Fruit fly (Drosophila melanogaster) whole organism, pupa: Measurements from ENCODE around the gene ng1.
"Not testable (repeated sequence)": the region's sequence is repeated elsewhere in the genome, so short reads cannot be mapped to it uniquely, and the experiment has no call there.

Experiments
- CG10348 ChIP-seq: fragments of 200-800 bp; sonication (Bioruptor generic); IDR thresholded peaks from 2 replicates; pipeline ENCODE4 v1.3.6; 2022; ENCODE audit warnings: missing biosample characterization, missing genetic modification characterization
- CG12605 ChIP-seq: fragments of 200-800 bp; sonication (Bioruptor generic); IDR thresholded peaks from 2 replicates; pipeline ENCODE4 v1.3.6; 2022; ENCODE audit warnings: missing biosample characterization, missing genetic modification characterization
- CG13204 ChIP-seq: fragments of 200-800 bp; sonication (Bioruptor generic); optimal IDR thresholded peaks from 2 replicates; lab custom pipeline; 2018; ENCODE audit warnings: missing biosample characterization, mild to moderate bottlenecking, missing genetic modification characterization, moderate library complexity
- CG14655 ChIP-seq: fragments of 200-800 bp; sonication (Bioruptor generic); optimal IDR thresholded peaks from 3 replicates; lab custom pipeline; 2017; ENCODE audit warnings: mild to moderate bottlenecking, missing biosample characterization, missing genetic modification reagents, missing genetic modification characterization
- CG15710 ChIP-seq: fragments of 200-800 bp; sonication (Bioruptor generic); optimal IDR thresholded peaks from 2 replicates; lab custom pipeline; 2018; ENCODE audit warnings: missing biosample characterization, mild to moderate bottlenecking, missing genetic modification characterization, moderate library complexity
- CG17806 ChIP-seq: fragments of 200-800 bp; sonication (Bioruptor generic); optimal IDR thresholded peaks from 2 replicates; lab custom pipeline; 2018; ENCODE audit warnings: missing biosample characterization, mild to moderate bottlenecking, missing genetic modification characterization, moderate library complexity
- CG32121 ChIP-seq: fragments of 200-800 bp; sonication (Bioruptor generic); IDR thresholded peaks from 2 replicates; pipeline ENCODE4 v1.3.6; 2022; ENCODE audit warnings: missing biosample characterization, missing genetic modification characterization
- CG34367 ChIP-seq: fragments of 200-800 bp; sonication (Bioruptor generic); optimal IDR thresholded peaks from 2 replicates; lab custom pipeline; 2018; ENCODE audit warnings: missing biosample characterization, mild to moderate bottlenecking, missing genetic modification characterization
- CG4496 ChIP-seq: fragments of 200-800 bp; sonication (Bioruptor generic); IDR thresholded peaks from 3 replicates; pipeline ENCODE4 v1.3.6; 2022; ENCODE audit warnings: missing biosample characterization, missing genetic modification characterization
- CG8159 ChIP-seq: fragments of 200-800 bp; sonication (Bioruptor generic); optimal IDR thresholded peaks from 3 replicates; lab custom pipeline; 2018; ENCODE audit warnings: missing biosample characterization, mild to moderate bottlenecking, missing genetic modification characterization, moderate library complexity
- CG8301 ChIP-seq: fragments of 200-800 bp; sonication (Bioruptor generic); optimal IDR thresholded peaks from 2 replicates; lab custom pipeline; 2018; ENCODE audit warnings: missing biosample characterization, mild to moderate bottlenecking, missing genetic modification characterization
- CG9948 ChIP-seq: fragments of 200-800 bp; sonication (Bioruptor generic); optimal IDR thresholded peaks from 2 replicates; lab custom pipeline; 2018; ENCODE audit warnings: missing biosample characterization, mild to moderate bottlenecking, missing genetic modification characterization, moderate library complexity
- D1 ChIP-seq: fragments of 200-800 bp; sonication (Bioruptor generic); optimal IDR thresholded peaks from 2 replicates; lab custom pipeline; 2018; ENCODE audit warnings: missing biosample characterization, mild to moderate bottlenecking, missing genetic modification characterization, moderate library complexity
- EcR ChIP-seq: fragments of 200-800 bp; sonication (Bioruptor generic); optimal IDR thresholded peaks from 3 replicates; lab custom pipeline; 2019; ENCODE audit warnings: missing biosample characterization, missing genetic modification characterization, mild to moderate bottlenecking, moderate library complexity, missing genetic modification reagents
- Ets98B ChIP-seq: fragments of 200-800 bp; sonication (Bioruptor generic); IDR thresholded peaks from 2 replicates; pipeline ENCODE4 v1.3.6; 2022; ENCODE audit warnings: missing biosample characterization, missing genetic modification characterization
- Pif1A ChIP-seq: fragments of 200-800 bp; sonication (Bioruptor generic); optimal IDR thresholded peaks from 3 replicates; lab custom pipeline; 2016; ENCODE audit warnings: missing biosample characterization, missing genetic modification characterization
- Pif1B ChIP-seq: fragments of 200-800 bp; sonication (Bioruptor generic); optimal IDR thresholded peaks from 3 replicates; lab custom pipeline; 2016; ENCODE audit warnings: missing biosample characterization, missing genetic modification characterization
- Snoo ChIP-seq: fragments of 200-800 bp; sonication (Bioruptor generic); optimal IDR thresholded peaks from 3 replicates; lab custom pipeline; 2017; ENCODE audit warnings: missing biosample characterization, mild to moderate bottlenecking, missing genetic modification characterization, inconsistent platforms
- fd96Ca ChIP-seq: fragments of 200-800 bp; sonication (Bioruptor generic); IDR thresholded peaks from 3 replicates; pipeline ENCODE4 v1.3.6; 2022; ENCODE audit warnings: missing biosample characterization, missing genetic modification characterization
- gl ChIP-seq: fragments of 200-800 bp; sonication (Bioruptor generic); optimal IDR thresholded peaks from 2 replicates; lab custom pipeline; 2018; ENCODE audit warnings: missing biosample characterization, mild to moderate bottlenecking, missing genetic modification characterization
- rn ChIP-seq: fragments of 200-800 bp; sonication (Bioruptor generic); IDR thresholded peaks from 2 replicates; pipeline ENCODE4 v1.3.6; 2022; ENCODE audit warnings: missing biosample characterization, missing genetic modification characterization

ng1 gene

dm6 chrX:3236586-3236985 is 5.6 kb upstream of the ng1 start, which contains the start of gene CG14265:
TSS of gene CG14265 (minus strand) at chrX:3236686.
- TF ChIP-seq CG15710 (no peak), gl (tag; lab: Kevin White, UChicago) (no peak), CG32121 (GFP tag; lab: Robert Waterston, UW) (no peak), D1 (tag; lab: Kevin White, UChicago) (no peak), CG14655 (GFP tag; lab: Kevin White, UChicago) (no peak), CG9948 (tag; lab: Kevin White, UChicago) (no peak)

dm6 chrX:3240471-3240870 is 1.7 kb upstream of the ng1 start, which contains the start of gene ng2:
TSS of gene ng2 (minus strand) at chrX:3240571.
- not testable (repeated sequence) for TF ChIP-seq CG13204; Snoo; CG9948 (tag; lab: Kevin White, UChicago)

dm6 chrX:3244120-3244519 is 1.9 kb downstream of the ng1 start, which contains the start of gene ng4:
TSS of gene ng4 (minus strand) at chrX:3244220.
- TF ChIP-seq gl (tag; lab: Kevin White, UChicago) (no peak), CG32121 (GFP tag; lab: Robert Waterston, UW) (no peak), CG34367 (tag; lab: Kevin White, UChicago) (no peak), CG17806 (tag; lab: Kevin White, UChicago) (no peak), rn (GFP tag; lab: Robert Waterston, UW) (no peak), Pif1A (GFP tag; lab: Kevin White, UChicago) (no peak), CG10348 (GFP tag; lab: Robert Waterston, UW) (no peak), Snoo (no peak)

- no peak for TF ChIP-seq fd96Ca (GFP tag; lab: Robert Waterston, UW)
- TF ChIP-seq CG8301 (tag; lab: Kevin White, UChicago), result no peak
- no peak for TF ChIP-seq Snoo
- TF ChIP-seq CG14655 (GFP tag; lab: Kevin White, UChicago), result no peak
- TF ChIP-seq CG32121 (GFP tag; lab: Robert Waterston, UW), result no peak
- no peak for TF ChIP-seq rn (GFP tag; lab: Robert Waterston, UW)
- TF ChIP-seq CG12605, result no peak
- no peak for TF ChIP-seq CG9948 (tag; lab: Kevin White, UChicago)
- no peak for TF ChIP-seq D1 (tag; lab: Kevin White, UChicago)
- no peak for TF ChIP-seq Pif1A (GFP tag; lab: Kevin White, UChicago)
- no peak for TF ChIP-seq Ets98B (GFP tag; lab: Robert Waterston, UW)
- TF ChIP-seq CG8159, result no peak
- no peak for TF ChIP-seq EcR (GFP tag; lab: Kevin White, UChicago)
- no peak for TF ChIP-seq Pif1B (GFP tag; lab: Kevin White, UChicago)
- TF ChIP-seq CG17806 (tag; lab: Kevin White, UChicago), result no peak
- TF ChIP-seq CG10348 (GFP tag; lab: Robert Waterston, UW), result no peak
- TF ChIP-seq CG4496 (GFP tag; lab: Robert Waterston, UW), result no peak
- TF ChIP-seq CG13204, result no peak
- TF ChIP-seq gl (tag; lab: Kevin White, UChicago), result no peak
- no peak for TF ChIP-seq CG34367 (tag; lab: Kevin White, UChicago)
Measured at dm6 chrX:3249189-3249588, 7.0 kb downstream of the ng1 start, which contains the start of gene Pig1. TSS of gene Pig1 (minus strand) at chrX:3249289.

- TF ChIP-seq CG13204 (no peak), gl (tag; lab: Kevin White, UChicago) (no peak), CG12605 (no peak), CG34367 (tag; lab: Kevin White, UChicago) (no peak), CG32121 (GFP tag; lab: Robert Waterston, UW) (no peak), CG17806 (tag; lab: Kevin White, UChicago) (no peak), Pif1A (GFP tag; lab: Kevin White, UChicago) (no peak), D1 (tag; lab: Kevin White, UChicago) (no peak), CG9948 (tag; lab: Kevin White, UChicago) (no peak), fd96Ca (GFP tag; lab: Robert Waterston, UW) (no peak), Ets98B (GFP tag; lab: Robert Waterston, UW) (no peak), CG8159 (no peak), CG15710 (no peak), CG8301 (tag; lab: Kevin White, UChicago) (no peak), EcR (GFP tag; lab: Kevin White, UChicago) (no peak), CG14655 (GFP tag; lab: Kevin White, UChicago) (no peak), rn (GFP tag; lab: Robert Waterston, UW) (no peak), Pif1B (GFP tag; lab: Kevin White, UChicago) (no peak), CG4496 (GFP tag; lab: Robert Waterston, UW) (no peak)
Measured at dm6 chrX:3249789-3250188, 7.6 kb downstream of the ng1 start, which contains the start of gene Sgs4. TSS of gene Sgs4 (plus strand) at chrX:3250089.

dm6 chrX:3255569-3256309 is 13.5 kb downstream of the ng1 start:
- TF ChIP-seq fd96Ca (GFP tag; lab: Robert Waterston, UW), result peak; percentile 80
- TF ChIP-seq EcR (GFP tag; lab: Kevin White, UChicago), result no peak
- TF ChIP-seq D1 (tag; lab: Kevin White, UChicago), result peak; percentile 86
- TF ChIP-seq CG15710, result peak; percentile 87
- peak; percentile 89 for TF ChIP-seq CG17806 (tag; lab: Kevin White, UChicago)
- TF ChIP-seq CG4496 (GFP tag; lab: Robert Waterston, UW), result peak; percentile 95
- TF ChIP-seq gl (tag; lab: Kevin White, UChicago), result peak; percentile 41
- TF ChIP-seq CG14655 (GFP tag; lab: Kevin White, UChicago), result peak; percentile 98
- TF ChIP-seq CG10348 (GFP tag; lab: Robert Waterston, UW), result peak; percentile 88
- peak; percentile 87 for TF ChIP-seq Pif1A (GFP tag; lab: Kevin White, UChicago)
- peak; percentile 74 for TF ChIP-seq CG12605
- peak; percentile 80 for TF ChIP-seq Snoo
- peak; percentile 89 for TF ChIP-seq rn (GFP tag; lab: Robert Waterston, UW)
- TF ChIP-seq CG32121 (GFP tag; lab: Robert Waterston, UW), result peak; percentile 92
- TF ChIP-seq CG13204, result peak; percentile 53
- TF ChIP-seq CG8159, result peak; percentile 94
- peak; percentile 86 for TF ChIP-seq Ets98B (GFP tag; lab: Robert Waterston, UW)
- TF ChIP-seq CG34367 (tag; lab: Kevin White, UChicago), result peak; percentile 81
- TF ChIP-seq Pif1B (GFP tag; lab: Kevin White, UChicago), result peak; percentile 80
- peak; percentile 94 for TF ChIP-seq CG9948 (tag; lab: Kevin White, UChicago)
- peak; percentile 96 for TF ChIP-seq CG8301 (tag; lab: Kevin White, UChicago)
- TF ChIP-seq, all 21 proteins: peak for 20
